Fruit fly (Drosophila melanogaster) whole organism, prepupa: ENCODE measurements around the gene CG9951.

Experiments used
- Blimp-1 ChIP-seq: fragments of 200-800 bp; sonication (Bioruptor generic); optimal IDR thresholded peaks from 3 replicates; lab custom pipeline; 2017; ENCODE audit warnings: missing biosample characterization, missing genetic modification characterization, mild to moderate bottlenecking, moderate library complexity, missing genetic modification reagents
- CG10631 ChIP-seq: fragments of 200-800 bp; sonication (Bioruptor generic); optimal IDR thresholded peaks from 2 replicates; lab custom pipeline; 2016; ENCODE audit warnings: missing biosample characterization, missing genetic modification characterization
- CG10669 ChIP-seq: fragments of 200-800 bp; sonication (Bioruptor generic); optimal IDR thresholded peaks from 3 replicates; lab custom pipeline; 2018; ENCODE audit warnings: missing biosample characterization, mild to moderate bottlenecking, missing genetic modification characterization, moderate library complexity
- CG11294 ChIP-seq: fragments of 200-800 bp; sonication (Bioruptor generic); IDR thresholded peaks from 2 replicates; pipeline ENCODE4 v1.3.6; 2022; ENCODE audit warnings: missing biosample characterization, missing genetic modification characterization
- CG11762 ChIP-seq: fragments of 200-800 bp; sonication (Bioruptor generic); optimal IDR thresholded peaks from 3 replicates; lab custom pipeline; 2016; ENCODE audit warnings: missing biosample characterization, missing genetic modification characterization; ENCODE audit not compliant: insufficient read depth
- CG11902 ChIP-seq: fragments of 200-800 bp; sonication (Bioruptor generic); optimal IDR thresholded peaks from 3 replicates; lab custom pipeline; 2016; ENCODE audit warnings: missing biosample characterization, missing genetic modification characterization
- CG1621 ChIP-seq: fragments of 200-800 bp; sonication (Bioruptor generic); optimal IDR thresholded peaks from 3 replicates; lab custom pipeline; 2018; ENCODE audit warnings: missing biosample characterization, mild to moderate bottlenecking, missing genetic modification characterization
- CG16779 ChIP-seq: fragments of 200-800 bp; sonication (Bioruptor generic); optimal IDR thresholded peaks from 3 replicates; lab custom pipeline; 2017; ENCODE audit warnings: missing biosample characterization, mild to moderate bottlenecking, missing genetic modification characterization
- CG3032 ChIP-seq: fragments of 200-800 bp; optimal IDR thresholded peaks from 2 replicates; lab custom pipeline; 2019; ENCODE audit warnings: missing biosample characterization, mild to moderate bottlenecking, missing genetic modification characterization, moderate library complexity
- CG31627 ChIP-seq: fragments of 200-800 bp; sonication (Bioruptor generic); optimal IDR thresholded peaks from 3 replicates; lab custom pipeline; 2016; ENCODE audit warnings: missing biosample characterization, missing genetic modification characterization
- CG32006 ChIP-seq: fragments of 200-800 bp; sonication (Bioruptor generic); optimal IDR thresholded peaks from 3 replicates; lab custom pipeline; 2017; ENCODE audit warnings: missing biosample characterization, mild to moderate bottlenecking, missing genetic modification characterization
- CG34406 ChIP-seq: fragments of 200-800 bp; sonication (Bioruptor generic); optimal IDR thresholded peaks from 3 replicates; lab custom pipeline; 2016; ENCODE audit warnings: missing biosample characterization, missing genetic modification characterization
- CG3919 ChIP-seq: fragments of 200-800 bp; sonication (Bioruptor generic); optimal IDR thresholded peaks from 3 replicates; lab custom pipeline; 2016; ENCODE audit warnings: missing biosample characterization, missing genetic modification characterization
- CG4318 ChIP-seq: fragments of 200-800 bp; sonication (Bioruptor generic); optimal IDR thresholded peaks from 3 replicates; lab custom pipeline; 2017; ENCODE audit warnings: missing biosample characterization, mild to moderate bottlenecking, missing genetic modification characterization
- CG6792 ChIP-seq: fragments of 200-800 bp; sonication (Bioruptor generic); optimal IDR thresholded peaks from 3 replicates; lab custom pipeline; 2016; ENCODE audit warnings: missing biosample characterization, missing genetic modification characterization
- CG6808 ChIP-seq: fragments of 200-800 bp; sonication (Bioruptor generic); optimal IDR thresholded peaks from 3 replicates; lab custom pipeline; 2017; ENCODE audit warnings: missing biosample characterization, missing genetic modification characterization, mild to moderate bottlenecking, moderate library complexity, missing genetic modification reagents
- CG6854 ChIP-seq: fragments of 200-800 bp; sonication (Bioruptor generic); optimal IDR thresholded peaks from 2 replicates; lab custom pipeline; 2017; ENCODE audit warnings: missing biosample characterization, mild to moderate bottlenecking, missing genetic modification characterization
- CG7368 ChIP-seq: fragments of 200-800 bp; sonication (Bioruptor generic); optimal IDR thresholded peaks from 3 replicates; lab custom pipeline; 2016; ENCODE audit warnings: missing biosample characterization, missing genetic modification characterization
- CG8119 ChIP-seq: fragments of 200-800 bp; sonication (Bioruptor generic); IDR thresholded peaks from 3 replicates; pipeline ENCODE4 v1.3.6; 2022; ENCODE audit warnings: missing biosample characterization, missing genetic modification characterization
- CG8319 ChIP-seq: fragments of 200-800 bp; sonication (Bioruptor generic); optimal IDR thresholded peaks from 3 replicates; lab custom pipeline; 2016; ENCODE audit warnings: missing biosample characterization, missing genetic modification characterization
- CG9139 ChIP-seq: fragments of 200-800 bp; sonication (Bioruptor generic); optimal IDR thresholded peaks from 3 replicates; lab custom pipeline; 2017; ENCODE audit warnings: missing biosample characterization, mild to moderate bottlenecking, missing genetic modification characterization
- Eip78C ChIP-seq: fragments of 200-800 bp; sonication (Bioruptor generic); peaks from one replicate; lab custom pipeline; 2016; ENCODE audit warnings: missing biosample characterization, missing genetic modification characterization
- Eip93F ChIP-seq: fragments of 200-800 bp; sonication (Bioruptor generic); optimal IDR thresholded peaks from 2 replicates; lab custom pipeline; 2016; ENCODE audit warnings: missing biosample characterization, mild to moderate bottlenecking, missing genetic modification characterization
- Ets96B ChIP-seq: fragments of 200-800 bp; optimal IDR thresholded peaks from 2 replicates; lab custom pipeline; 2019; ENCODE audit warnings: missing biosample characterization, mild to moderate bottlenecking, missing genetic modification characterization, moderate library complexity
- Gug ChIP-seq: fragments of 200-800 bp; sonication (Bioruptor generic); IDR thresholded peaks from 2 replicates; pipeline ENCODE4 v1.3.6; 2022; ENCODE audit warnings: missing biosample characterization, missing genetic modification characterization
- Hr38 ChIP-seq: sonication (Bioruptor generic); optimal IDR thresholded peaks from 2 replicates; lab custom pipeline; 2016; ENCODE audit warnings: missing biosample characterization, missing genetic modification characterization
- Hr39 ChIP-seq: fragments of 200-800 bp; sonication (Bioruptor generic); optimal IDR thresholded peaks from 2 replicates; lab custom pipeline; 2016; ENCODE audit warnings: missing biosample characterization, missing genetic modification characterization
- Lpt ChIP-seq: fragments of 200-800 bp; sonication (Bioruptor generic); optimal IDR thresholded peaks from 3 replicates; lab custom pipeline; 2016; ENCODE audit warnings: missing biosample characterization, missing genetic modification characterization
- Met ChIP-seq: fragments of 200-800 bp; sonication (Bioruptor generic); optimal IDR thresholded peaks from 3 replicates; lab custom pipeline; 2016; ENCODE audit warnings: missing biosample characterization, missing genetic modification characterization
- Smox ChIP-seq: fragments of 200-800 bp; sonication (Bioruptor generic); optimal IDR thresholded peaks from 3 replicates; lab custom pipeline; 2016; ENCODE audit warnings: missing biosample characterization, missing genetic modification characterization
- Sox102F ChIP-seq: fragments of 200-800 bp; sonication (Bioruptor generic); optimal IDR thresholded peaks from 2 replicates; lab custom pipeline; 2016; ENCODE audit warnings: missing biosample characterization, mild to moderate bottlenecking, missing genetic modification characterization
- Sox14 ChIP-seq: fragments of 200-800 bp; sonication (Bioruptor generic); optimal IDR thresholded peaks from 3 replicates; lab custom pipeline; 2016; ENCODE audit warnings: missing biosample characterization, missing genetic modification characterization
- Sox15 ChIP-seq: fragments of 200-800 bp; sonication (Bioruptor generic); optimal IDR thresholded peaks from 3 replicates; lab custom pipeline; 2016; ENCODE audit warnings: missing biosample characterization, missing genetic modification characterization
- acj6 ChIP-seq: fragments of 200-800 bp; sonication (Bioruptor generic); optimal IDR thresholded peaks from 3 replicates; lab custom pipeline; 2016; ENCODE audit warnings: missing biosample characterization, missing genetic modification characterization
- cyc ChIP-seq: fragments of 200-800 bp; sonication (Bioruptor generic); optimal IDR thresholded peaks from 3 replicates; lab custom pipeline; 2016; ENCODE audit warnings: missing biosample characterization, missing genetic modification characterization
- dac ChIP-seq: fragments of 200-800 bp; sonication (Bioruptor generic); optimal IDR thresholded peaks from 2 replicates; lab custom pipeline; 2017; ENCODE audit warnings: missing biosample characterization, mild to moderate bottlenecking, missing genetic modification characterization
- dsx ChIP-seq: fragments of 200-800 bp; optimal IDR thresholded peaks from 3 replicates; lab custom pipeline; 2019; ENCODE audit warnings: missing biosample characterization, mild to moderate bottlenecking, missing genetic modification characterization, moderate library complexity; ENCODE audit not compliant: poor library complexity, severe bottlenecking
- esn ChIP-seq: fragments of 200-800 bp; sonication (Bioruptor generic); optimal IDR thresholded peaks from 2 replicates; lab custom pipeline; 2016; ENCODE audit warnings: missing biosample characterization, mild to moderate bottlenecking, missing genetic modification characterization, moderate library complexity
- fd59A ChIP-seq: fragments of 200-800 bp; sonication (Bioruptor generic); optimal IDR thresholded peaks from 2 replicates; lab custom pipeline; 2017; ENCODE audit warnings: missing biosample characterization, mild to moderate bottlenecking, missing genetic modification characterization, missing genetic modification reagents
- fkh ChIP-seq: fragments of 200-800 bp; sonication (Bioruptor generic); optimal IDR thresholded peaks from 3 replicates; lab custom pipeline; 2017; ENCODE audit warnings: missing biosample characterization, mild to moderate bottlenecking, missing genetic modification characterization, moderate library complexity
- lz ChIP-seq: fragments of 200-800 bp; sonication (Bioruptor generic); optimal IDR thresholded peaks from 3 replicates; lab custom pipeline; 2016; ENCODE audit warnings: missing biosample characterization, missing genetic modification characterization
- net ChIP-seq: fragments of 200-800 bp; sonication (Bioruptor generic); optimal IDR thresholded peaks from 3 replicates; lab custom pipeline; 2016; ENCODE audit warnings: missing biosample characterization, missing genetic modification characterization
- pdm3 ChIP-seq: fragments of 200-800 bp; sonication (Bioruptor generic); optimal IDR thresholded peaks from 3 replicates; lab custom pipeline; 2016; ENCODE audit warnings: missing biosample characterization, missing genetic modification characterization
- salr ChIP-seq, 2 experiments: fragments of 200-800 bp; sonication (Bioruptor generic); optimal IDR thresholded peaks; 3 replicates each; lab custom pipeline; 2016 to 2018; ENCODE audit warnings: missing biosample characterization in 2 of 2, missing genetic modification characterization in 2 of 2, mild to moderate bottlenecking in 1 of 2
- spab ChIP-seq: fragments of 200-800 bp; sonication (Bioruptor generic); optimal IDR thresholded peaks from 2 replicates; lab custom pipeline; 2017; ENCODE audit warnings: missing biosample characterization, mild to moderate bottlenecking, missing genetic modification characterization, missing genetic modification reagents
- ss ChIP-seq, 2 experiments: fragments of 200-800 bp; sonication (Bioruptor generic); optimal IDR thresholded peaks; 2 replicates in 1 of 2; 3 replicates in 1 of 2; lab custom pipeline; 2017 to 2018; ENCODE audit warnings: mild to moderate bottlenecking in 2 of 2, missing biosample characterization in 2 of 2, missing genetic modification characterization in 2 of 2, moderate library complexity in 1 of 2
- svp ChIP-seq: fragments of 200-800 bp; sonication (Bioruptor generic); peaks from one replicate; lab custom pipeline; 2016; ENCODE audit warnings: missing biosample characterization, missing genetic modification characterization
- topi ChIP-seq: fragments of 200-800 bp; sonication (Bioruptor generic); optimal IDR thresholded peaks from 3 replicates; lab custom pipeline; 2016; ENCODE audit warnings: missing biosample characterization, missing genetic modification characterization
- vri ChIP-seq: fragments of 200-800 bp; sonication (Bioruptor generic); optimal IDR thresholded peaks from 3 replicates; lab custom pipeline; 2016; ENCODE audit warnings: missing biosample characterization, mild to moderate bottlenecking, missing genetic modification characterization

The CG9951 gene

dm6 chr3L:16842952-16843351, 20.0 kb upstream of the CG9951 start:
- TF ChIP-seq Sox14: no peak
- TF ChIP-seq Hr38 (GFP tag; lab: Kevin White, UChicago): no peak
- TF ChIP-seq Met (GFP tag; lab: Kevin White, UChicago): no peak
- TF ChIP-seq Eip93F (GFP tag; lab: Kevin White, UChicago): no peak
- TF ChIP-seq esn (GFP tag; lab: Kevin White, UChicago): no peak
- no peak for TF ChIP-seq Smox
- TF ChIP-seq CG6854 (GFP tag; lab: Kevin White, UChicago): no peak
- no peak for TF ChIP-seq cyc
- TF ChIP-seq lz: no peak

- TF ChIP-seq CG11902 (no peak), CG16779 (tag; lab: Kevin White, UChicago) (no peak), Smox (no peak), Hr39 (GFP tag; lab: Kevin White, UChicago) (no peak), Gug (GFP tag; lab: Robert Waterston, UW) (peak; percentile 37; the same call in 1 of the 2 replicates), CG6792 (peak; percentile 68), Eip93F (GFP tag; lab: Kevin White, UChicago) (no peak), fkh (GFP tag; lab: Kevin White, UChicago) (no peak), lz (peak; percentile 78), CG10669 (GFP tag; lab: Kevin White, UChicago) (no peak), CG11762 (GFP tag; lab: Kevin White, UChicago) (peak; percentile 48), svp (GFP tag; lab: Kevin White, UChicago) (no peak), cyc (peak; percentile 66), Sox14 (peak; percentile 73), CG8319 (GFP tag; lab: Kevin White, UChicago) (no peak), ss (GFP tag; optimal IDR thresholded peaks at IDR 0.05; lab: Kevin White, UChicago) (no peak), CG3919 (GFP tag; lab: Kevin White, UChicago) (peak; percentile 51), Blimp-1 (GFP tag; lab: Kevin White, UChicago) (peak; percentile 49), topi (GFP tag; lab: Kevin White, UChicago) (no peak), fd59A (GFP tag; lab: Kevin White, UChicago) (peak; percentile 36), dac (no peak), Lpt (GFP tag; lab: Kevin White, UChicago) (no peak), Sox102F (GFP tag; lab: Kevin White, UChicago) (no peak), CG10631 (no peak), vri (GFP tag; lab: Kevin White, UChicago) (no peak), CG31627 (peak; percentile 70), CG1621 (tag; lab: Kevin White, UChicago) (no peak), spab (GFP tag; lab: Kevin White, UChicago) (peak; percentile 32), acj6 (GFP tag; lab: Kevin White, UChicago) (peak; percentile 73), CG8119 (GFP tag; lab: Robert Waterston, UW) (no peak), Met (GFP tag; lab: Kevin White, UChicago) (no peak), CG34406 (no peak), CG9139 (no peak), Ets96B (tag; lab: Kevin White, UChicago) (peak; percentile 66), CG3032 (tag; lab: Kevin White, UChicago) (peak; percentile 77), dsx (GFP tag; lab: Kevin White, UChicago) (peak; percentile 87), Eip78C (GFP tag; lab: Kevin White, UChicago) (peak; percentile 90), CG6808 (GFP tag; lab: Kevin White, UChicago) (no peak), CG32006 (no peak), CG4318 (GFP tag; lab: Kevin White, UChicago) (no peak), salr (GFP tag; optimal IDR thresholded peaks at IDR 0.05; lab: Kevin White, UChicago) (no peak), CG11294 (GFP tag; lab: Robert Waterston, UW) (no peak), CG7368 (GFP tag; lab: Kevin White, UChicago) (no peak), net (GFP tag; lab: Kevin White, UChicago) (no peak), pdm3 (no peak), Sox15 (peak; percentile 42)
These were observed 17.9 kb upstream of the CG9951 start, which contains the start of the genes kud and Zcchc7 for dm6 chr3L:16844920-16845573. kud (minus strand) TSS chr3L:16844991. Zcchc7 (plus strand) TSS chr3L:16845386.
